Worm (Caenorhabditis elegans) whole organism, midembryonic: ENCODE data around the gene mpk-1.

Experiments used
- T22C8.4 ChIP-seq: fragments of 200-800 bp; sonication (Bioruptor generic); IDR thresholded peaks from 2 replicates; pipeline ENCODE4 v1.3.6; 2022; ENCODE audit warnings: missing genetic modification characterization, missing compliant biosample characterization
- cog-1 ChIP-seq: sonication (generic microtip); optimal IDR thresholded peaks from 2 replicates; lab custom pipeline; 2016; ENCODE audit warnings: missing genetic modification characterization, missing compliant biosample characterization
- flt-1 ChIP-seq: fragments of 200-800 bp; sonication (Bioruptor generic); IDR thresholded peaks from 2 replicates; pipeline ENCODE4 v1.3.6; 2022; ENCODE audit warnings: missing genetic modification characterization, missing compliant biosample characterization
- klf-2 ChIP-seq: fragments of 200-800 bp; sonication (Bioruptor generic); conservative IDR thresholded peaks from 2 replicates; pipeline ENCODE4 v1.3.6; 2022; ENCODE audit warnings: missing genetic modification reagents, missing genetic modification characterization, missing compliant biosample characterization
- med-1 ChIP-seq: sonication (generic microtip); optimal IDR thresholded peaks from 2 replicates; lab custom pipeline; 2017; ENCODE audit warnings: missing genetic modification characterization, mild to moderate bottlenecking, missing compliant biosample characterization, antibody characterized with exemption, missing genetic modification reagents; ENCODE audit not compliant: insufficient read depth
- ref-1 ChIP-seq: fragments of 200-800 bp; sonication (Bioruptor generic); conservative IDR thresholded peaks from 2 replicates; pipeline ENCODE4 v1.3.6; 2022; ENCODE audit warnings: missing genetic modification reagents, missing genetic modification characterization, missing compliant biosample characterization
- tab-1 ChIP-seq: fragments of 200-800 bp; sonication (Bioruptor generic); IDR thresholded peaks from 2 replicates; pipeline ENCODE4 v1.3.6; 2022; ENCODE audit warnings: missing genetic modification characterization, missing compliant biosample characterization
- ztf-23 ChIP-seq: fragments of 200-800 bp; sonication (Bioruptor generic); IDR thresholded peaks from 2 replicates; pipeline ENCODE4 v1.3.6; 2022; ENCODE audit warnings: missing genetic modification reagents, missing genetic modification characterization, missing compliant biosample characterization
- ztf-29 ChIP-seq: fragments of 200-800 bp; sonication (Bioruptor generic); IDR thresholded peaks from 2 replicates; pipeline ENCODE4 v1.3.6; 2022; ENCODE audit warnings: missing genetic modification reagents, missing genetic modification characterization, missing compliant biosample characterization

The mpk-1 gene

ce11 chrIII:4195306-4196008 lies 32.5 kb downstream of the mpk-1 start:
- no peak for TF ChIP-seq ztf-29 (GFP tag; lab: Robert Waterston, UW)
- no peak for TF ChIP-seq ztf-23 (GFP tag; lab: Robert Waterston, UW)
- TF ChIP-seq klf-2 (GFP tag; lab: Robert Waterston, UW): no peak
- TF ChIP-seq tab-1 (GFP tag; lab: Robert Waterston, UW): no peak
- TF ChIP-seq ref-1: no peak
- TF ChIP-seq med-1 (GFP tag; lab: Kevin White, UChicago): no peak
- no peak for TF ChIP-seq flt-1 (GFP tag; lab: Robert Waterston, UW)
- TF ChIP-seq T22C8.4 (GFP tag; lab: Robert Waterston, UW): no peak
- no peak for TF ChIP-seq cog-1

- TF ChIP-seq T22C8.4 (GFP tag; lab: Robert Waterston, UW) (no peak), ztf-29 (GFP tag; lab: Robert Waterston, UW) (no peak), cog-1 (no peak), tab-1 (GFP tag; lab: Robert Waterston, UW) (no peak), klf-2 (GFP tag; lab: Robert Waterston, UW) (no peak), flt-1 (GFP tag; lab: Robert Waterston, UW) (no peak), med-1 (GFP tag; lab: Kevin White, UChicago) (no peak), ztf-23 (GFP tag; lab: Robert Waterston, UW) (no peak), ref-1 (no peak)
These were observed 33.4 kb downstream of the mpk-1 start for ce11 chrIII:4194349-4195110.

ce11 chrIII:4193659-4194103 lies 34.2 kb downstream of the mpk-1 start, which contains the start of gene xbp-1:
Gene xbp-1, plus strand, starts transcription at chrIII:4193809.
- TF ChIP-seq ztf-23 (GFP tag; lab: Robert Waterston, UW): peak; percentile 41; the same call in 1 of the 2 replicates
- TF ChIP-seq ztf-29 (GFP tag; lab: Robert Waterston, UW): 0 out of 2 replicates have a peak, but pooled peaks have one; percentile 45
- no peak for TF ChIP-seq ref-1
- no peak for TF ChIP-seq tab-1 (GFP tag; lab: Robert Waterston, UW)
- TF ChIP-seq cog-1: peak; percentile 45
- no peak for TF ChIP-seq T22C8.4 (GFP tag; lab: Robert Waterston, UW)
- TF ChIP-seq flt-1 (GFP tag; lab: Robert Waterston, UW): peak; percentile 66
- no peak for TF ChIP-seq med-1 (GFP tag; lab: Kevin White, UChicago)

- TF ChIP-seq ztf-29 (GFP tag; lab: Robert Waterston, UW) (no peak), klf-2 (GFP tag; lab: Robert Waterston, UW) (no peak), cog-1 (no peak)
These were observed 36.7 kb downstream of the mpk-1 start, which contains the start of gene dnj-16 for ce11 chrIII:4191091-4191638. Gene dnj-16, plus strand, starts transcription at chrIII:4191141.

- TF ChIP-seq flt-1 (GFP tag; lab: Robert Waterston, UW) (no peak), ref-1 (no peak), ztf-29 (GFP tag; lab: Robert Waterston, UW) (no peak), klf-2 (GFP tag; lab: Robert Waterston, UW) (no peak)
These were observed 37.7 kb downstream of the mpk-1 start, which contains the start of gene spp-28 for ce11 chrIII:4190241-4190640. Gene spp-28, minus strand, starts transcription at chrIII:4190341.

ce11 chrIII:4189602-4190001 lies 38.3 kb downstream of the mpk-1 start:
- TF ChIP-seq klf-2 (GFP tag; lab: Robert Waterston, UW): no peak
- no peak for TF ChIP-seq flt-1 (GFP tag; lab: Robert Waterston, UW)
- 0 out of 2 replicates have a peak, but pooled peaks have one; percentile 37 for TF ChIP-seq ztf-29 (GFP tag; lab: Robert Waterston, UW)

ce11 chrIII:4187845-4188244 lies 40.1 kb downstream of the mpk-1 start, which contains the start of gene R74.2:
Gene R74.2, plus strand, starts transcription at chrIII:4188160.
- no peak for TF ChIP-seq cog-1
- TF ChIP-seq tab-1 (GFP tag; lab: Robert Waterston, UW): no peak
- TF ChIP-seq med-1 (GFP tag; lab: Kevin White, UChicago): no peak
- no peak for TF ChIP-seq ztf-23 (GFP tag; lab: Robert Waterston, UW)
- no peak for TF ChIP-seq T22C8.4 (GFP tag; lab: Robert Waterston, UW)
- TF ChIP-seq klf-2 (GFP tag; lab: Robert Waterston, UW): no peak
- no peak for TF ChIP-seq ztf-29 (GFP tag; lab: Robert Waterston, UW)
- TF ChIP-seq flt-1 (GFP tag; lab: Robert Waterston, UW): no peak
- no peak for TF ChIP-seq ref-1

- TF ChIP-seq flt-1 (GFP tag; lab: Robert Waterston, UW) (no peak), cog-1 (no peak), T22C8.4 (GFP tag; lab: Robert Waterston, UW) (0 out of 2 replicates have a peak, but pooled peaks have one; percentile 19), ref-1 (no peak), med-1 (GFP tag; lab: Kevin White, UChicago) (no peak), ztf-23 (GFP tag; lab: Robert Waterston, UW) (no peak)
These were observed 41.1 kb downstream of the mpk-1 start, which contains the start of gene lars-1 for ce11 chrIII:4186751-4187309. Gene lars-1, minus strand, starts transcription at chrIII:4186801.

ce11 chrIII:4181338-4181737 lies 46.6 kb downstream of the mpk-1 start, which contains the start of gene C16C10.1:
Gene C16C10.1, minus strand, starts transcription at chrIII:4181438.
- no peak for TF ChIP-seq med-1 (GFP tag; lab: Kevin White, UChicago)
- TF ChIP-seq ztf-29 (GFP tag; lab: Robert Waterston, UW): no peak
- no peak for TF ChIP-seq klf-2 (GFP tag; lab: Robert Waterston, UW)
- TF ChIP-seq cog-1: no peak
- no peak for TF ChIP-seq flt-1 (GFP tag; lab: Robert Waterston, UW)
- no peak for TF ChIP-seq ztf-23 (GFP tag; lab: Robert Waterston, UW)
- TF ChIP-seq tab-1 (GFP tag; lab: Robert Waterston, UW): no peak
- no peak for TF ChIP-seq ref-1
- TF ChIP-seq T22C8.4 (GFP tag; lab: Robert Waterston, UW): no peak
